Fruit fly (Drosophila melanogaster) whole organism, prepupa: ENCODE data around the gene CG4101.

Experiments
- Blimp-1 ChIP-seq: fragments of 200-800 bp; sonication (Bioruptor generic); optimal IDR thresholded peaks from 3 replicates; lab custom pipeline; 2017; ENCODE audit warnings: missing biosample characterization, missing genetic modification characterization, mild to moderate bottlenecking, moderate library complexity, missing genetic modification reagents
- CG10669 ChIP-seq: fragments of 200-800 bp; sonication (Bioruptor generic); optimal IDR thresholded peaks from 3 replicates; lab custom pipeline; 2018; ENCODE audit warnings: missing biosample characterization, mild to moderate bottlenecking, missing genetic modification characterization, moderate library complexity
- CG11294 ChIP-seq: fragments of 200-800 bp; sonication (Bioruptor generic); IDR thresholded peaks from 2 replicates; pipeline ENCODE4 v1.3.6; 2022; ENCODE audit warnings: missing biosample characterization, missing genetic modification characterization
- CG11902 ChIP-seq: fragments of 200-800 bp; sonication (Bioruptor generic); optimal IDR thresholded peaks from 3 replicates; lab custom pipeline; 2016; ENCODE audit warnings: missing biosample characterization, missing genetic modification characterization
- CG15336 ChIP-seq: fragments of 200-800 bp; sonication (Bioruptor generic); IDR thresholded peaks from 2 replicates; pipeline ENCODE4 v1.3.6; 2022; ENCODE audit warnings: missing biosample characterization, missing genetic modification characterization
- CG1621 ChIP-seq: fragments of 200-800 bp; sonication (Bioruptor generic); optimal IDR thresholded peaks from 3 replicates; lab custom pipeline; 2018; ENCODE audit warnings: missing biosample characterization, mild to moderate bottlenecking, missing genetic modification characterization
- CG16779 ChIP-seq: fragments of 200-800 bp; sonication (Bioruptor generic); optimal IDR thresholded peaks from 3 replicates; lab custom pipeline; 2017; ENCODE audit warnings: missing biosample characterization, mild to moderate bottlenecking, missing genetic modification characterization
- CG3032 ChIP-seq: fragments of 200-800 bp; optimal IDR thresholded peaks from 2 replicates; lab custom pipeline; 2019; ENCODE audit warnings: missing biosample characterization, mild to moderate bottlenecking, missing genetic modification characterization, moderate library complexity
- CG34406 ChIP-seq: fragments of 200-800 bp; sonication (Bioruptor generic); optimal IDR thresholded peaks from 3 replicates; lab custom pipeline; 2016; ENCODE audit warnings: missing biosample characterization, missing genetic modification characterization
- CG3919 ChIP-seq: fragments of 200-800 bp; sonication (Bioruptor generic); optimal IDR thresholded peaks from 3 replicates; lab custom pipeline; 2016; ENCODE audit warnings: missing biosample characterization, missing genetic modification characterization
- CG4318 ChIP-seq: fragments of 200-800 bp; sonication (Bioruptor generic); optimal IDR thresholded peaks from 3 replicates; lab custom pipeline; 2017; ENCODE audit warnings: missing biosample characterization, mild to moderate bottlenecking, missing genetic modification characterization
- CG6163 ChIP-seq: fragments of 200-800 bp; sonication (Bioruptor generic); IDR thresholded peaks from 3 replicates; pipeline ENCODE4 v1.3.6; 2022; ENCODE audit warnings: missing biosample characterization, missing genetic modification characterization
- CG6276 ChIP-seq: fragments of 200-800 bp; sonication (Bioruptor generic); optimal IDR thresholded peaks from 2 replicates; lab custom pipeline; 2017; ENCODE audit warnings: missing biosample characterization, mild to moderate bottlenecking, missing genetic modification characterization
- CG6792 ChIP-seq: fragments of 200-800 bp; sonication (Bioruptor generic); optimal IDR thresholded peaks from 3 replicates; lab custom pipeline; 2016; ENCODE audit warnings: missing biosample characterization, missing genetic modification characterization
- CG6854 ChIP-seq: fragments of 200-800 bp; sonication (Bioruptor generic); optimal IDR thresholded peaks from 2 replicates; lab custom pipeline; 2017; ENCODE audit warnings: missing biosample characterization, mild to moderate bottlenecking, missing genetic modification characterization
- CG7368 ChIP-seq: fragments of 200-800 bp; sonication (Bioruptor generic); optimal IDR thresholded peaks from 3 replicates; lab custom pipeline; 2016; ENCODE audit warnings: missing biosample characterization, missing genetic modification characterization
- CG8119 ChIP-seq: fragments of 200-800 bp; sonication (Bioruptor generic); IDR thresholded peaks from 3 replicates; pipeline ENCODE4 v1.3.6; 2022; ENCODE audit warnings: missing biosample characterization, missing genetic modification characterization
- CG8319 ChIP-seq: fragments of 200-800 bp; sonication (Bioruptor generic); optimal IDR thresholded peaks from 3 replicates; lab custom pipeline; 2016; ENCODE audit warnings: missing biosample characterization, missing genetic modification characterization
- CG8632 ChIP-seq: fragments of 200-800 bp; sonication (Bioruptor generic); optimal IDR thresholded peaks from 3 replicates; lab custom pipeline; 2016; ENCODE audit warnings: missing biosample characterization, missing genetic modification characterization
- CG9139 ChIP-seq: fragments of 200-800 bp; sonication (Bioruptor generic); optimal IDR thresholded peaks from 3 replicates; lab custom pipeline; 2017; ENCODE audit warnings: missing biosample characterization, mild to moderate bottlenecking, missing genetic modification characterization
- Eip75B ChIP-seq: fragments of 200-800 bp; sonication (Bioruptor generic); optimal IDR thresholded peaks from 3 replicates; lab custom pipeline; 2016; ENCODE audit warnings: missing biosample characterization, missing genetic modification characterization
- Eip78C ChIP-seq: fragments of 200-800 bp; sonication (Bioruptor generic); peaks from one replicate; lab custom pipeline; 2016; ENCODE audit warnings: missing biosample characterization, missing genetic modification characterization
- Ets21C ChIP-seq: fragments of 200-800 bp; sonication (Bioruptor generic); optimal IDR thresholded peaks from 3 replicates; lab custom pipeline; 2016; ENCODE audit warnings: missing biosample characterization, missing genetic modification characterization
- Gug ChIP-seq: fragments of 200-800 bp; sonication (Bioruptor generic); IDR thresholded peaks from 2 replicates; pipeline ENCODE4 v1.3.6; 2022; ENCODE audit warnings: missing biosample characterization, missing genetic modification characterization
- Hr38 ChIP-seq: sonication (Bioruptor generic); optimal IDR thresholded peaks from 2 replicates; lab custom pipeline; 2016; ENCODE audit warnings: missing biosample characterization, missing genetic modification characterization
- Hr4 ChIP-seq: fragments of 200-800 bp; sonication (Bioruptor generic); optimal IDR thresholded peaks from 3 replicates; lab custom pipeline; 2016; ENCODE audit warnings: missing biosample characterization, missing genetic modification characterization
- Lpt ChIP-seq: fragments of 200-800 bp; sonication (Bioruptor generic); optimal IDR thresholded peaks from 3 replicates; lab custom pipeline; 2016; ENCODE audit warnings: missing biosample characterization, missing genetic modification characterization
- Met ChIP-seq: fragments of 200-800 bp; sonication (Bioruptor generic); optimal IDR thresholded peaks from 3 replicates; lab custom pipeline; 2016; ENCODE audit warnings: missing biosample characterization, missing genetic modification characterization
- OdsH ChIP-seq: fragments of 200-800 bp; sonication (Bioruptor generic); optimal IDR thresholded peaks from 3 replicates; lab custom pipeline; 2016; ENCODE audit warnings: missing biosample characterization, missing genetic modification characterization
- Sox102F ChIP-seq: fragments of 200-800 bp; sonication (Bioruptor generic); optimal IDR thresholded peaks from 2 replicates; lab custom pipeline; 2016; ENCODE audit warnings: missing biosample characterization, mild to moderate bottlenecking, missing genetic modification characterization
- Sox14 ChIP-seq: fragments of 200-800 bp; sonication (Bioruptor generic); optimal IDR thresholded peaks from 3 replicates; lab custom pipeline; 2016; ENCODE audit warnings: missing biosample characterization, missing genetic modification characterization
- Sox15 ChIP-seq: fragments of 200-800 bp; sonication (Bioruptor generic); optimal IDR thresholded peaks from 3 replicates; lab custom pipeline; 2016; ENCODE audit warnings: missing biosample characterization, missing genetic modification characterization
- achi ChIP-seq: fragments of 200-800 bp; sonication (Bioruptor generic); optimal IDR thresholded peaks from 3 replicates; lab custom pipeline; 2016; ENCODE audit warnings: missing biosample characterization, missing genetic modification characterization
- acj6 ChIP-seq: fragments of 200-800 bp; sonication (Bioruptor generic); optimal IDR thresholded peaks from 3 replicates; lab custom pipeline; 2016; ENCODE audit warnings: missing biosample characterization, missing genetic modification characterization
- cyc ChIP-seq: fragments of 200-800 bp; sonication (Bioruptor generic); optimal IDR thresholded peaks from 3 replicates; lab custom pipeline; 2016; ENCODE audit warnings: missing biosample characterization, missing genetic modification characterization
- dsx ChIP-seq: fragments of 200-800 bp; optimal IDR thresholded peaks from 3 replicates; lab custom pipeline; 2019; ENCODE audit warnings: missing biosample characterization, mild to moderate bottlenecking, missing genetic modification characterization, moderate library complexity; ENCODE audit not compliant: poor library complexity, severe bottlenecking
- eg ChIP-seq: fragments of 200-800 bp; sonication (Bioruptor generic); IDR thresholded peaks from 3 replicates; pipeline ENCODE4 v1.3.6; 2022; ENCODE audit warnings: missing biosample characterization, missing genetic modification characterization
- esn ChIP-seq: fragments of 200-800 bp; sonication (Bioruptor generic); optimal IDR thresholded peaks from 2 replicates; lab custom pipeline; 2016; ENCODE audit warnings: missing biosample characterization, mild to moderate bottlenecking, missing genetic modification characterization, moderate library complexity
- fd59A ChIP-seq: fragments of 200-800 bp; sonication (Bioruptor generic); optimal IDR thresholded peaks from 2 replicates; lab custom pipeline; 2017; ENCODE audit warnings: missing biosample characterization, mild to moderate bottlenecking, missing genetic modification characterization, missing genetic modification reagents
- fd85E ChIP-seq: fragments of 200-800 bp; sonication (Bioruptor generic); optimal IDR thresholded peaks from 3 replicates; lab custom pipeline; 2016; ENCODE audit warnings: missing biosample characterization, missing genetic modification characterization
- fkh ChIP-seq: fragments of 200-800 bp; sonication (Bioruptor generic); optimal IDR thresholded peaks from 3 replicates; lab custom pipeline; 2017; ENCODE audit warnings: missing biosample characterization, mild to moderate bottlenecking, missing genetic modification characterization, moderate library complexity
- lz ChIP-seq: fragments of 200-800 bp; sonication (Bioruptor generic); optimal IDR thresholded peaks from 3 replicates; lab custom pipeline; 2016; ENCODE audit warnings: missing biosample characterization, missing genetic modification characterization
- net ChIP-seq: fragments of 200-800 bp; sonication (Bioruptor generic); optimal IDR thresholded peaks from 3 replicates; lab custom pipeline; 2016; ENCODE audit warnings: missing biosample characterization, missing genetic modification characterization
- pdm3 ChIP-seq: fragments of 200-800 bp; sonication (Bioruptor generic); optimal IDR thresholded peaks from 3 replicates; lab custom pipeline; 2016; ENCODE audit warnings: missing biosample characterization, missing genetic modification characterization
- ss ChIP-seq, 2 experiments: fragments of 200-800 bp; sonication (Bioruptor generic); optimal IDR thresholded peaks; 2 replicates in 1 of 2; 3 replicates in 1 of 2; lab custom pipeline; 2017 to 2018; ENCODE audit warnings: mild to moderate bottlenecking in 2 of 2, missing biosample characterization in 2 of 2, missing genetic modification characterization in 2 of 2, moderate library complexity in 1 of 2
- svp ChIP-seq: fragments of 200-800 bp; sonication (Bioruptor generic); peaks from one replicate; lab custom pipeline; 2016; ENCODE audit warnings: missing biosample characterization, missing genetic modification characterization

The CG4101 gene

DNA sequence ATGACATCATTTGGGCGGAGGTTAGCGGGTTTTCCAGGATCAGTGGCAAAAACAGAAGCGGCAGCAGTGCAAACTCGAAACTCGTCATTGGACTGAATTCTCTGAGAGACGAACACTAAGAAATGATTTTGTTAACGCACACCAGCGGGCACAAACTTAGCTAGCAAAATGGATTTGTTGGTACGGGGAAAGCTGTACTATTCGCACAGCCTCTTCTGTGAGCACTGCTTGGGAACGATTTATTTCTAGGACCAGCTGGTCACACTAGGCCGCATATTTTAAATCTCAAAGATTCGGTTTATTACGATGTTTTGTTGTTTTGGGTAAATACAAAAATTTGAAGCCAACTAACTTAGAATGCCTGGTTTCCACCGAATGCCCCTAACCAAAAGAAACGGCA, 3.2 kb upstream of the CG4101 start, which contains the start of gene CG4098 (continued):
- TF ChIP-seq esn (GFP tag; lab: Kevin White, UChicago), result peak; percentile 69
- TF ChIP-seq lz, result peak; percentile 59
- TF ChIP-seq cyc (GFP tag; lab: Kevin White, UChicago), result peak; percentile 65
- peak; percentile 39 for TF ChIP-seq Met (GFP tag; lab: Kevin White, UChicago)
- no peak for TF ChIP-seq CG9139 (GFP tag; lab: Kevin White, UChicago)
- peak; percentile 32 for TF ChIP-seq Eip75B (GFP tag; lab: Kevin White, UChicago)
- TF ChIP-seq Hr38, result peak; percentile 8
- TF ChIP-seq Lpt (GFP tag; lab: Kevin White, UChicago), result no peak
- peak in 1 of 2 experiments; percentile 40 for TF ChIP-seq ss (GFP tag; optimal IDR thresholded peaks at IDR 0.05; lab: Kevin White, UChicago)
- peak; percentile 81 for TF ChIP-seq CG3919 (GFP tag; lab: Kevin White, UChicago)
- TF ChIP-seq CG8319 (GFP tag; lab: Kevin White, UChicago), result no peak
- TF ChIP-seq CG6792 (GFP tag; lab: Kevin White, UChicago), result peak; percentile 44
- TF ChIP-seq, all 60 proteins: peak for 45

DNA sequence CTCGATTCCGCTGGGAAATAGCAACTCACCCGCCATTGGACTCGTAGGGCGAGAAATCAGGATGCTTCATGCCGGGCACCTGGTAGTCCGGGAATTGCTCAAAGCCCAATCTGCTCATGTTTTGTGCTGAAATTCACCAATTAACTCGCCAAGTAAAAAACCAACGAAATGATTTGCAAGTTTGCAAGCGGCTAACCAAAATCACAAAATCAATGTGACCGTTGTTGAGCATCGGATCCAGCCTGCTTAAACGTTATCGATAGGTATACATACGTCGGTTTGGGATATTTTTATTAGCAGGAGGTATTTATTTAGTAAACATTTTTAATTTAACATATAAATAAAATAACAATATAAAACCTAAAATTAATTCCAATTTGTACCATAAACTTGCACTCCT, 2.1 kb upstream of the CG4101 start, which contains the start of gene Prosbeta6:
TSS of gene Prosbeta6 (minus strand) at position 218 of the 400 bp plus-strand sequence.
- TF ChIP-seq acj6 (GFP tag; lab: Kevin White, UChicago) (no peak), Lpt (GFP tag; lab: Kevin White, UChicago) (no peak), fd59A (GFP tag; lab: Kevin White, UChicago) (no peak), net (no peak), CG16779 (tag; lab: Kevin White, UChicago) (no peak), CG8119 (GFP tag; lab: Robert Waterston, UW) (no peak), Sox14 (no peak)

DNA sequence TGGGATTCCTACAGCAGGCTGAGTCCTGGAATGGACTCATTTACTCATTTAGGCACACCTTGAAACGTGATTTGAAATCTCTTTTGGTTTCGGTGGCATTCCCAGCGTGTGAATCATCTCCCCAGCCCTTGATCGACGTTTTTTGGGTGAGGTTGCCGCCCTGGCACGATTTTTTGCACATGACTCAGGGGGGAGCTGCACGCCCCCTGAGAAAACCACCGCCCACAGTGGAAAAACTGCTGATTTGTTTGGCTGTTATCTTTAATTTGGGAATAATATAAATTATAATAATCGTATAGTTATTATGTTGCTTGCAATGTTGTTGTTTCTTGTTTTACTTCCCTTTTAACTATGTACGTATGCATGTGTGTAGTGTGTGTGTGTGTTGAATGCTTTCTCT, 686 bp downstream of the CG4101 start:
- TF ChIP-seq fd85E, result no peak
- TF ChIP-seq OdsH (GFP tag; lab: Kevin White, UChicago), result no peak
- no peak for TF ChIP-seq CG8119 (GFP tag; lab: Robert Waterston, UW)
- no peak for TF ChIP-seq CG11294 (GFP tag; lab: Robert Waterston, UW)
- no peak for TF ChIP-seq Blimp-1
- no peak for TF ChIP-seq CG3919 (GFP tag; lab: Kevin White, UChicago)
- no peak for TF ChIP-seq ss (GFP tag; optimal IDR thresholded peaks at IDR 0.05; lab: Kevin White, UChicago)
- TF ChIP-seq svp (GFP tag; lab: Kevin White, UChicago), result peak; percentile 79
- peak; percentile 23 for TF ChIP-seq Hr4
- TF ChIP-seq Eip78C (GFP tag; lab: Kevin White, UChicago), result peak; percentile 53
- no peak for TF ChIP-seq fd59A (GFP tag; lab: Kevin White, UChicago)
- no peak for TF ChIP-seq lz
- TF ChIP-seq Gug (GFP tag; lab: Robert Waterston, UW), result no peak
- no peak for TF ChIP-seq CG11902
- no peak for TF ChIP-seq CG4318
- TF ChIP-seq Ets21C (GFP tag; lab: Kevin White, UChicago), result no peak
- peak; percentile 2 for TF ChIP-seq acj6 (GFP tag; lab: Kevin White, UChicago)
- TF ChIP-seq Sox15, result no peak
- peak; percentile 34 for TF ChIP-seq Sox14
- no peak for TF ChIP-seq eg
- no peak for TF ChIP-seq fkh (GFP tag; lab: Kevin White, UChicago)
- no peak for TF ChIP-seq CG3032 (tag; lab: Kevin White, UChicago)
- TF ChIP-seq CG7368 (GFP tag; lab: Kevin White, UChicago), result no peak
- TF ChIP-seq CG1621 (tag; lab: Kevin White, UChicago), result no peak
- TF ChIP-seq CG9139 (GFP tag; lab: Kevin White, UChicago), result no peak
- TF ChIP-seq dsx (GFP tag; lab: Kevin White, UChicago), result no peak
- peak; percentile 21 for TF ChIP-seq Sox102F
- no peak for TF ChIP-seq CG6792 (GFP tag; lab: Kevin White, UChicago)
- TF ChIP-seq CG6854 (GFP tag; lab: Kevin White, UChicago), result no peak
- no peak for TF ChIP-seq pdm3 (GFP tag; lab: Kevin White, UChicago)
- TF ChIP-seq achi (GFP tag; lab: Kevin White, UChicago), result no peak
- peak; percentile 14; the same call in 1 of the 2 replicates for TF ChIP-seq CG15336
- no peak for TF ChIP-seq CG6163
- no peak for TF ChIP-seq Eip75B (GFP tag; lab: Kevin White, UChicago)
- TF ChIP-seq Hr38, result no peak
- TF ChIP-seq CG10669, result no peak
- TF ChIP-seq CG8632, result no peak
- no peak for TF ChIP-seq cyc (GFP tag; lab: Kevin White, UChicago)
- TF ChIP-seq CG6276 (GFP tag; lab: Kevin White, UChicago), result no peak
- TF ChIP-seq net, result no peak
- no peak for TF ChIP-seq CG34406 (GFP tag; lab: Kevin White, UChicago)
